Worm (Caenorhabditis elegans) whole organism, late embryonic: ENCODE results near the gene K08E7.8.

ENCODE experiments used
- K09A11.1 ChIP-seq: sonication (generic microtip); optimal IDR thresholded peaks from 2 replicates; lab custom pipeline; 2017; ENCODE audit warnings: antibody characterized with exemption, mild to moderate bottlenecking, missing genetic modification characterization, missing compliant biosample characterization; ENCODE audit not compliant: insufficient read depth
- ceh-18 ChIP-seq: sonication (generic microtip); optimal IDR thresholded peaks from 2 replicates; lab custom pipeline; 2016; ENCODE audit warnings: missing genetic modification characterization, missing compliant biosample characterization
- dmd-4 ChIP-seq: sonication (generic microtip); optimal IDR thresholded peaks from 2 replicates; lab custom pipeline; 2016; ENCODE audit warnings: borderline replicate concordance, missing genetic modification characterization, missing compliant biosample characterization
- fkh-10 ChIP-seq: fragments of 150-350 bp; optimal IDR thresholded peaks from 2 replicates; lab custom pipeline; 2014; ENCODE audit warnings: missing biosample characterization, missing genetic modification reagents, missing genetic modification characterization
- madf-2 ChIP-seq: sonication (generic microtip); optimal IDR thresholded peaks from 2 replicates; lab custom pipeline; 2017; ENCODE audit warnings: missing genetic modification characterization, missing compliant biosample characterization
- pag-3 ChIP-seq: sonication (generic microtip); optimal IDR thresholded peaks from 2 replicates; lab custom pipeline; 2016; ENCODE audit warnings: missing compliant biosample characterization, missing genetic modification characterization, borderline replicate concordance
- pat-9 ChIP-seq: fragments of 200-800 bp; sonication (Bioruptor generic); optimal IDR thresholded peaks from 2 replicates; lab custom pipeline; 2018; ENCODE audit warnings: mild to moderate bottlenecking, missing genetic modification characterization, moderate library complexity, missing compliant biosample characterization
- pqm-1 ChIP-seq: sonication (generic microtip); optimal IDR thresholded peaks from 2 replicates; lab custom pipeline; 2016; ENCODE audit warnings: missing genetic modification characterization, missing compliant biosample characterization

DNA sequence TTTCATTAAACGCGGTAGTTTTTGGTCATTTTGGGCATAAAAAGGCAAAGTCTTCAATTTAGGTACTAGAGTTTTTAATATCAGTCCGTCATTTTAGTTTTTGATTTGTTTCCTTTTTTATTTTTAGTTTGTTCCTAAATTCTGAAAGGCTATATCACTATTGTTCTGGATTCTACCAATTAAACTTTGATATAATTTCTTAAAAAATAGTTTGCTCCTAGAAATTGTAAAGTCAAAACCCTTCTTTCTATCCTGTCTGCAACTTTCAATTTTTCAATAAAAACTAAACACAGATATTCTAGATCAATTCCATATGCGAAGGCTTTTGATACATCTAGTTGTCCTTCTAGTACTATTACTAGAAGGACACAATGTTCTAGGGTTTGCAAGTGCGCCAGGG is 12.8 kb downstream of the K08E7.8 start, which contains the start of gene K08E7.5:
- TF ChIP-seq ceh-18 (tag; lab: Kevin White, UChicago) (no peak), pqm-1 (tag; lab: Kevin White, UChicago) (no peak), fkh-10 (GFP tag; lab: Kevin White, UChicago) (no peak), dmd-4 (no peak), K09A11.1 (tag; lab: Kevin White, UChicago) (no peak), madf-2 (tag; lab: Kevin White, UChicago) (no peak), pat-9 (no peak), pag-3 (tag; lab: Kevin White, UChicago) (no peak)
